Fruit fly (Drosophila melanogaster): ENCODE results near the gene PGRP-LD.

PGRP-LD gene

dm6 chr3L:5809642-5810279, 29.9 kb downstream of the PGRP-LD start (continued):
- no peak for TF ChIP-seq bigmax (GFP tag; optimal IDR thresholded peaks at IDR 0.05)
- no peak for TF ChIP-seq jumu (GFP tag; optimal IDR thresholded peaks at IDR 0.05)
- TF ChIP-seq pros (GFP tag; optimal IDR thresholded peaks at IDR 0.05): peak; percentile 86
- no peak for TF ChIP-seq chif (GFP tag; optimal IDR thresholded peaks at IDR 0.05)
- no peak for TF ChIP-seq Fer3 (tag; optimal IDR thresholded peaks at IDR 0.05)
- no peak for TF ChIP-seq Xbp1 (GFP tag; optimal IDR thresholded peaks at IDR 0.05)
- TF ChIP-seq Rfx (GFP tag; IDR thresholded peaks at IDR 0.05): no peak
- no peak for TF ChIP-seq Atf3 (GFP tag; optimal IDR thresholded peaks at IDR 0.05)
- peak; percentile 22 for TF ChIP-seq cwo (GFP tag; optimal IDR thresholded peaks at IDR 0.05)
- no peak for TF ChIP-seq ash1 (GFP tag; optimal IDR thresholded peaks at IDR 0.05)
- peak; percentile 17 for TF ChIP-seq Deaf1 (tag; optimal IDR thresholded peaks at IDR 0.05)
- peak; percentile 29 for TF ChIP-seq HmgZ (tag; optimal IDR thresholded peaks at IDR 0.05)
- TF ChIP-seq CG14860 (GFP tag; IDR thresholded peaks at IDR 0.05; ENCODE audit: partially characterized antibody): no peak
- TF ChIP-seq Dad (GFP tag; optimal IDR thresholded peaks at IDR 0.05): no peak
- no peak for TF ChIP-seq CG4424 (GFP tag; optimal IDR thresholded peaks at IDR 0.05)
- no peak for TF ChIP-seq NC2β (GFP tag; optimal IDR thresholded peaks at IDR 0.05)
- TF ChIP-seq Ssrp (tag; optimal IDR thresholded peaks at IDR 0.05): no peak
- no peak for TF ChIP-seq trem (tag; optimal IDR thresholded peaks at IDR 0.05)
- no peak for TF ChIP-seq CG17361 (GFP tag; IDR thresholded peaks at IDR 0.05)
- no peak for TF ChIP-seq az2 (GFP tag; optimal IDR thresholded peaks at IDR 0.05)
- TF ChIP-seq Adf1 (GFP tag; IDR thresholded peaks at IDR 0.05): peak; percentile 45
- peak; percentile 69 for TF ChIP-seq CG1832 (GFP tag; optimal IDR thresholded peaks at IDR 0.05)
- TF ChIP-seq gcm2 (GFP tag; optimal IDR thresholded peaks at IDR 0.05): no peak
- no peak for TF ChIP-seq Gug (GFP tag; IDR thresholded peaks at IDR 0.05)
- no peak; the same call in 1 of the 2 replicates for TF ChIP-seq E2f1 (GFP tag; IDR thresholded peaks at IDR 0.05)
- no peak for TF ChIP-seq crc (GFP tag; optimal IDR thresholded peaks at IDR 0.05)
- no peak for TF ChIP-seq hbn (GFP tag; IDR thresholded peaks at IDR 0.05; ENCODE audit: partially characterized antibody)
- no peak for TF ChIP-seq CG10654 (GFP tag; optimal IDR thresholded peaks at IDR 0.05)
- TF ChIP-seq row (GFP tag; IDR thresholded peaks at IDR 0.05): no peak; the same call in 2 of the 3 replicates
- TF ChIP-seq wek (GFP tag; optimal IDR thresholded peaks at IDR 0.05): no peak
- no peak for TF ChIP-seq btn (GFP tag; optimal IDR thresholded peaks at IDR 0.05)
- no peak for TF ChIP-seq CkIIα-i1 (GFP tag; IDR thresholded peaks at IDR 0.05)
- TF ChIP-seq crol (GFP tag; IDR thresholded peaks at IDR 0.05): peak; percentile 93
- no peak for TF ChIP-seq abd-A (tag; optimal IDR thresholded peaks at IDR 0.05)
- TF ChIP-seq chinmo (GFP tag; IDR thresholded peaks at IDR 0.05; ENCODE audit: partially characterized antibody): peak; percentile 99
- TF ChIP-seq CG2199 (GFP tag; IDR thresholded peaks at IDR 0.05): no peak
- TF ChIP-seq CG3847 (GFP tag; IDR thresholded peaks at IDR 0.05): no peak
- no peak for TF ChIP-seq CG8290 (GFP tag; optimal IDR thresholded peaks at IDR 0.05)
- peak in 1 of 2 experiments; percentile 5 for TF ChIP-seq CG8290 (tag; optimal IDR thresholded peaks at IDR 0.05)
- no peak for TF ChIP-seq dpn (GFP tag; optimal IDR thresholded peaks at IDR 0.05)
- TF ChIP-seq CG17612 (GFP tag; IDR thresholded peaks at IDR 0.05): no peak
- TF ChIP-seq CG4617 (GFP tag; optimal IDR thresholded peaks at IDR 0.05; ENCODE audit: borderline replicate concordance): no peak
- TF ChIP-seq Mes4 (GFP tag; optimal IDR thresholded peaks at IDR 0.05): no peak
- peak; percentile 91 for TF ChIP-seq CG15479 (GFP tag; optimal IDR thresholded peaks at IDR 0.05)
- peak; percentile 97 for TF ChIP-seq grn (GFP tag; optimal IDR thresholded peaks at IDR 0.05)
- TF ChIP-seq CG9817 (tag; optimal IDR thresholded peaks at IDR 0.05): no peak
- no peak for TF ChIP-seq Bteb2 (GFP tag; optimal IDR thresholded peaks at IDR 0.05)
- TF ChIP-seq so (GFP tag; IDR thresholded peaks at IDR 0.05): no peak; the same call in 2 of the 3 replicates
- TF ChIP-seq Nf-YC (tag; optimal IDR thresholded peaks at IDR 0.05): peak; percentile 80
- TF ChIP-seq CG13894 (tag; optimal IDR thresholded peaks at IDR 0.05): no peak
- TF ChIP-seq sens (GFP tag): peak; percentile 29
